Worm (Caenorhabditis elegans) whole organism, L3 larva: ENCODE data around the gene txdc-12.2.

Source experiments
- R02D3.7 ChIP-seq: fragments of 150-350 bp; optimal IDR thresholded peaks from 2 replicates; lab custom pipeline; 2014; ENCODE audit warnings: missing biosample characterization, missing genetic modification characterization
- ZK546.5 ChIP-seq: sonication (generic microtip); optimal IDR thresholded peaks from 2 replicates; lab custom pipeline; 2017; ENCODE audit warnings: missing biosample characterization, missing genetic modification characterization
- ama-1 ChIP-seq: fragments of 150-350 bp; optimal IDR thresholded peaks from 2 replicates; lab custom pipeline; 2018
- ceh-16 ChIP-seq: sonication (generic microtip); optimal IDR thresholded peaks from 2 replicates; lab custom pipeline; 2017; ENCODE audit warnings: missing biosample characterization, missing genetic modification characterization
- ceh-28 ChIP-seq: fragments of 150-350 bp; optimal IDR thresholded peaks from 2 replicates; lab custom pipeline; 2014; ENCODE audit warnings: missing biosample characterization, missing genetic modification reagents, missing genetic modification characterization
- ceh-82 ChIP-seq: fragments of 150-350 bp; optimal IDR thresholded peaks from 2 replicates; lab custom pipeline; 2014; ENCODE audit warnings: missing biosample characterization, missing genetic modification characterization
- ceh-9 ChIP-seq: sonication (generic microtip); optimal IDR thresholded peaks from 2 replicates; lab custom pipeline; 2018; ENCODE audit warnings: missing biosample characterization, missing genetic modification characterization
- daf-12 ChIP-seq: fragments of 150-350 bp; optimal IDR thresholded peaks from 2 replicates; lab custom pipeline; 2014; ENCODE audit warnings: missing biosample characterization, missing genetic modification reagents, missing genetic modification characterization
- egl-27 ChIP-seq: sonication (generic microtip); optimal IDR thresholded peaks from 4 replicates; lab custom pipeline; 2017; ENCODE audit warnings: missing biosample characterization, missing genetic modification reagents, missing genetic modification characterization
- egl-5 ChIP-seq: fragments of 150-350 bp; optimal IDR thresholded peaks from 2 replicates; lab custom pipeline; 2017; ENCODE audit warnings: missing biosample characterization, missing genetic modification reagents, missing genetic modification characterization, inconsistent platforms
- elt-2 ChIP-seq: sonication (generic microtip); optimal IDR thresholded peaks from 2 replicates; lab custom pipeline; 2016; ENCODE audit warnings: missing genetic modification reagents, mild to moderate bottlenecking, missing genetic modification characterization, missing compliant biosample characterization
- elt-3 ChIP-seq, 3 experiments: fragments of 150-350 bp in 1 of 3; sonication (generic microtip) in 2 of 3; optimal IDR thresholded peaks; 2 replicates in 2 of 3; 4 replicates in 1 of 3; lab custom pipeline; 2014 to 2017; ENCODE audit warnings: missing biosample characterization in 3 of 3, missing genetic modification characterization in 3 of 3
- eor-1 ChIP-seq, 2 experiments: fragments of 150-350 bp; optimal IDR thresholded peaks; 2 replicates each; lab custom pipeline; 2014 to 2018; ENCODE audit warnings: missing biosample characterization in 2 of 2, missing genetic modification characterization in 2 of 2
- fkh-10 ChIP-seq: sonication (generic microtip); optimal IDR thresholded peaks from 2 replicates; lab custom pipeline; 2017; ENCODE audit warnings: missing biosample characterization, missing genetic modification reagents, missing genetic modification characterization
- hmg-11 ChIP-seq: sonication (generic microtip); optimal IDR thresholded peaks from 2 replicates; lab custom pipeline; 2016; ENCODE audit warnings: missing genetic modification characterization, missing compliant biosample characterization
- jun-1 ChIP-seq: fragments of 150-350 bp; optimal IDR thresholded peaks from 2 replicates; lab custom pipeline; 2014; ENCODE audit warnings: missing biosample characterization, missing genetic modification reagents, missing genetic modification characterization
- lin-15B ChIP-seq: fragments of 150-350 bp; optimal IDR thresholded peaks from 2 replicates; lab custom pipeline; 2014; ENCODE audit warnings: missing biosample characterization, missing genetic modification characterization
- lin-39 ChIP-seq: fragments of 150-350 bp; optimal IDR thresholded peaks from 2 replicates; lab custom pipeline; 2018; ENCODE audit warnings: missing biosample characterization, missing genetic modification reagents, missing genetic modification characterization
- lsy-12 ChIP-seq: sonication (generic microtip); optimal IDR thresholded peaks from 2 replicates; lab custom pipeline; 2016; ENCODE audit warnings: mild to moderate bottlenecking, missing genetic modification characterization, missing compliant biosample characterization
- mdl-1 ChIP-seq: fragments of 150-350 bp; optimal IDR thresholded peaks from 2 replicates; lab custom pipeline; 2014; ENCODE audit warnings: missing biosample characterization, missing genetic modification characterization
- mml-1 ChIP-seq: fragments of 150-350 bp; sonication (generic microtip); optimal IDR thresholded peaks from 3 replicates; lab custom pipeline; 2014; ENCODE audit warnings: missing biosample characterization, missing genetic modification characterization
- nfya-1 ChIP-seq: sonication (generic microtip); optimal IDR thresholded peaks from 2 replicates; lab custom pipeline; 2017; ENCODE audit warnings: missing genetic modification characterization, mild to moderate bottlenecking, missing compliant biosample characterization, antibody characterized with exemption, moderate library complexity; ENCODE audit not compliant: insufficient read depth
- nhr-11 ChIP-seq: fragments of 150-350 bp; optimal IDR thresholded peaks from 2 replicates; lab custom pipeline; 2014; ENCODE audit warnings: missing biosample characterization, missing genetic modification characterization
- nhr-12 ChIP-seq: fragments of 150-350 bp; optimal IDR thresholded peaks from 2 replicates; lab custom pipeline; 2014; ENCODE audit warnings: missing biosample characterization, missing genetic modification characterization
- nhr-237 ChIP-seq: fragments of 150-350 bp; optimal IDR thresholded peaks from 2 replicates; lab custom pipeline; 2014; ENCODE audit warnings: missing biosample characterization, missing genetic modification characterization
- nhr-25 ChIP-seq: sonication (generic microtip); optimal IDR thresholded peaks from 2 replicates; lab custom pipeline; 2017; ENCODE audit warnings: missing biosample characterization, missing genetic modification characterization
- nhr-43 ChIP-seq: sonication (generic microtip); optimal IDR thresholded peaks from 2 replicates; lab custom pipeline; 2016; ENCODE audit warnings: mild to moderate bottlenecking, missing genetic modification characterization, missing compliant biosample characterization; ENCODE audit not compliant: poor library complexity, severe bottlenecking
- nhr-77 ChIP-seq: fragments of 150-350 bp; optimal IDR thresholded peaks from 2 replicates; lab custom pipeline; 2014; ENCODE audit warnings: missing biosample characterization, missing genetic modification characterization
- pqm-1 ChIP-seq: fragments of 150-350 bp; optimal IDR thresholded peaks from 2 replicates; lab custom pipeline; 2017; ENCODE audit warnings: missing biosample characterization, missing genetic modification characterization, inconsistent platforms
- sea-2 ChIP-seq: fragments of 150-350 bp; sonication (generic microtip); optimal IDR thresholded peaks from 4 replicates; lab custom pipeline; 2014; ENCODE audit warnings: missing biosample characterization, missing genetic modification reagents, missing genetic modification characterization
- skn-1 ChIP-seq: fragments of 150-350 bp; optimal IDR thresholded peaks from 2 replicates; lab custom pipeline; 2014; ENCODE audit warnings: missing biosample characterization, missing genetic modification characterization
- snpc-4 ChIP-seq: fragments of 150-350 bp; optimal IDR thresholded peaks from 2 replicates; lab custom pipeline; 2014; ENCODE audit warnings: missing biosample characterization, missing genetic modification characterization
- tbx-2 ChIP-seq: sonication (generic microtip); optimal IDR thresholded peaks from 2 replicates; lab custom pipeline; 2016; ENCODE audit warnings: mild to moderate bottlenecking, missing genetic modification characterization, missing compliant biosample characterization
- unc-62 ChIP-seq: fragments of 150-350 bp; sonication (generic microtip); optimal IDR thresholded peaks from 4 replicates; lab custom pipeline; 2014; ENCODE audit warnings: missing biosample characterization, missing genetic modification reagents, missing genetic modification characterization
- zag-1 ChIP-seq: fragments of 150-350 bp; optimal IDR thresholded peaks from 2 replicates; lab custom pipeline; 2014; ENCODE audit warnings: missing biosample characterization, missing genetic modification characterization
- ztf-11 ChIP-seq: fragments of 150-350 bp; optimal IDR thresholded peaks from 2 replicates; lab custom pipeline; 2014; ENCODE audit warnings: missing biosample characterization, missing genetic modification characterization
- ztf-4 ChIP-seq: fragments of 150-350 bp; optimal IDR thresholded peaks from 2 replicates; lab custom pipeline; 2014; ENCODE audit warnings: missing biosample characterization, missing genetic modification characterization

txdc-12.2 gene

ce11 chrX:2090493-2090892, 16.2 kb downstream of the txdc-12.2 start (continued):
- TF ChIP-seq nhr-77 (tag; lab: Kevin White, UChicago) (no peak), nhr-11 (tag; lab: Kevin White, UChicago) (no peak), unc-62 (GFP tag; lab: Kevin White, UChicago) (no peak), ztf-11 (tag; lab: Kevin White, UChicago) (no peak), fkh-10 (GFP tag; lab: Kevin White, UChicago) (no peak), ama-1 (lab: Kevin White, UChicago) (no peak), ztf-4 (tag; lab: Kevin White, UChicago) (no peak), eor-1 (tag; optimal IDR thresholded peaks at IDR 0.05; lab: Kevin White, UChicago) (no peak), mml-1 (tag; lab: Kevin White, UChicago) (no peak), sea-2 (no peak), ceh-16 (tag; lab: Kevin White, UChicago) (no peak), elt-3 (tag; optimal IDR thresholded peaks at IDR 0.05; lab: Kevin White, UChicago) (no peak), nfya-1 (tag; lab: Kevin White, UChicago) (peak; percentile 64), nhr-237 (tag; lab: Kevin White, UChicago) (no peak)
- TF ChIP-seq, all 47 proteins: peak for 8

- no peak for TF ChIP-seq nhr-25 (tag; lab: Kevin White, UChicago)
- TF ChIP-seq elt-2 (tag; lab: Kevin White, UChicago): no peak
- no peak for TF ChIP-seq elt-3 (tag; optimal IDR thresholded peaks at IDR 0.05; lab: Kevin White, UChicago)
These were observed 18.9 kb downstream of the txdc-12.2 start, which contains the start of gene col-164 for ce11 chrX:2093169-2093568. col-164 (plus strand) TSS chrX:2093469.

ce11 chrX:2094094-2094493, 19.8 kb downstream of the txdc-12.2 start:
- TF ChIP-seq ztf-11 (tag; lab: Kevin White, UChicago) (no peak), fkh-10 (GFP tag; lab: Kevin White, UChicago) (no peak), jun-1 (tag; lab: Kevin White, UChicago) (no peak), eor-1 (tag; optimal IDR thresholded peaks at IDR 0.05; lab: Kevin White, UChicago) (no peak), ceh-28 (no peak)

DNA sequence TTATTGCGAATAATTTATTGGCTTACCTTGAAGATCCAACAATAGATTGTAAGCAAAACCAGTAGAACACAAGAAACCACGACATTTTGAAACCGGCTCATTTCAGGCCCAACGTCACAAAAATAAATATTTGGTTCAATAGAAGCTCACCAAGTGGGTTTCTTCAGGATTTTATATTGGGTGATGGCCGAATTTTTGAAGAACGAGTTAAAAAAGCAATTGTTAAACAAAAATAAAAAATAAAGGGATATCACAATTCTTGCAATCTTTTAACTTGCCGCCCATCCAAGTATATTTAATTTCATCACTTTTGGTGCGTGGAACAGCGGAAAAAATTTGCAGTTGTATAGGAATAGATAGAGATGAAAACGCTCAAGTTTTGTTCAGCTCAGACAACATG, 22.6 kb downstream of the txdc-12.2 start, which contains the start of gene T21D9.2:
TSS of gene T21D9.2 (minus strand) at position 101 of the 400 bp plus-strand sequence.
- no peak for TF ChIP-seq ceh-28
- TF ChIP-seq elt-2 (tag; lab: Kevin White, UChicago): no peak
- no peak for TF ChIP-seq mml-1 (tag; lab: Kevin White, UChicago)
- TF ChIP-seq daf-12 (tag; lab: Kevin White, UChicago): no peak
- TF ChIP-seq hmg-11: no peak
- TF ChIP-seq ztf-11 (tag; lab: Kevin White, UChicago): no peak
- TF ChIP-seq ceh-82 (tag; lab: Kevin White, UChicago): no peak
- no peak for TF ChIP-seq skn-1 (tag; lab: Kevin White, UChicago)
- TF ChIP-seq eor-1 (tag; optimal IDR thresholded peaks at IDR 0.05; lab: Kevin White, UChicago): no peak
- TF ChIP-seq zag-1 (tag; lab: Kevin White, UChicago): no peak
- TF ChIP-seq egl-5 (tag; lab: Kevin White, UChicago): no peak
- no peak for TF ChIP-seq nhr-43 (tag; lab: Kevin White, UChicago)
- no peak for TF ChIP-seq pqm-1 (tag; lab: Kevin White, UChicago)

DNA sequence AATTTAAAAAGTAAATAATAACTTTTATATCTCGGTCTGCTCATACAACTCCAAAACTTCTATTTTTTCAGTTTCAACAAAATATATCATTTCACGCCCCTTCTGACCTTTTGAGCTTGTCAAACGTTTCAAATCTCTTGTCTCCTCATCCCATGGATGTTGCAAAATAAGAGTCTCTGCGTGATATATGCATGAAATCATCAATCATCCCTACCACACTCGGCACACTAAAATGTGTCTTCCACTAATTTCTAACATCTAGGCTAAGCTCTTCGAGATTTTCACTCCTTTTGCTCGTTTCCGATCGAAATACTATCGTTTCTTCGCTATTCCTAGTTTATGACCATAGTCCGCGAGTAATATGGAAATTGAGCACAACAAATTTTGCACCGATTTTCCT, 24.8 kb downstream of the txdc-12.2 start:
- TF ChIP-seq lin-39 (tag; lab: Kevin White, UChicago): peak; percentile 34
- no peak for TF ChIP-seq skn-1 (tag; lab: Kevin White, UChicago)
- no peak for TF ChIP-seq unc-62 (GFP tag; lab: Kevin White, UChicago)
- TF ChIP-seq nhr-25 (tag; lab: Kevin White, UChicago): no peak
- no peak for TF ChIP-seq ceh-9 (tag; lab: Kevin White, UChicago)

- no peak for TF ChIP-seq elt-3 (tag; optimal IDR thresholded peaks at IDR 0.05; lab: Kevin White, UChicago)
- TF ChIP-seq ceh-9 (tag; lab: Kevin White, UChicago): no peak
- no peak for TF ChIP-seq nhr-77 (tag; lab: Kevin White, UChicago)
- no peak for TF ChIP-seq R02D3.7 (tag; lab: Kevin White, UChicago)
- no peak for TF ChIP-seq pqm-1 (tag; lab: Kevin White, UChicago)
- no peak for TF ChIP-seq egl-27 (tag; lab: Kevin White, UChicago)
- no peak for TF ChIP-seq ZK546.5 (tag; lab: Kevin White, UChicago)
- no peak for TF ChIP-seq nhr-43 (tag; lab: Kevin White, UChicago)
- TF ChIP-seq zag-1 (tag; lab: Kevin White, UChicago): no peak
- TF ChIP-seq tbx-2 (tag; lab: Kevin White, UChicago): no peak
- TF ChIP-seq mdl-1 (tag; lab: Kevin White, UChicago): no peak
- no peak for TF ChIP-seq lin-15B (tag; lab: Kevin White, UChicago)
- no peak for TF ChIP-seq eor-1 (tag; optimal IDR thresholded peaks at IDR 0.05; lab: Kevin White, UChicago)
- no peak for TF ChIP-seq nhr-25 (tag; lab: Kevin White, UChicago)
- TF ChIP-seq nhr-12: no peak
- TF ChIP-seq lsy-12 (tag; lab: Kevin White, UChicago): no peak
- no peak for TF ChIP-seq ceh-28
- no peak for TF ChIP-seq mml-1 (tag; lab: Kevin White, UChicago)
- no peak for TF ChIP-seq snpc-4
- TF ChIP-seq, all 47 proteins: peak for 0
These were observed 31.1 kb downstream of the txdc-12.2 start, which contains the start of gene F53B1.3 for ce11 chrX:2105310-2105709. F53B1.3 (plus strand) TSS chrX:2105610.
